Worm (Caenorhabditis elegans): ENCODE measurements around the gene argk-1.

ce11 chrV:16121451-16121850 is 17.8 kb downstream of the argk-1 start:
- TF ChIP-seq elt-3 (tag; optimal IDR thresholded peaks at IDR 0.05), result no peak
- no peak for TF ChIP-seq elt-1 (tag; optimal IDR thresholded peaks at IDR 0.05)
- no peak for TF ChIP-seq sea-2 (GFP tag; optimal IDR thresholded peaks at IDR 0.05)
- no peak for TF ChIP-seq elt-2 (tag; optimal IDR thresholded peaks at IDR 0.05)
- TF ChIP-seq eor-1 (tag; optimal IDR thresholded peaks at IDR 0.05), result no peak
- TF ChIP-seq lsy-12 (tag; optimal IDR thresholded peaks at IDR 0.05), result no peak
- no peak for TF ChIP-seq nhr-12 (tag; optimal IDR thresholded peaks at IDR 0.05)
- TF ChIP-seq snpc-4 (tag; optimal IDR thresholded peaks at IDR 0.05), result no peak
- TF ChIP-seq ceh-82 (tag; optimal IDR thresholded peaks at IDR 0.05), result no peak
- TF ChIP-seq lin-39 (tag; optimal IDR thresholded peaks at IDR 0.05), result no peak
- TF ChIP-seq ama-1 (optimal IDR thresholded peaks at IDR 0.05), result no peak
- TF ChIP-seq ztf-11 (tag; optimal IDR thresholded peaks at IDR 0.05), result no peak

All from whole organism, L3 larva.